Worm (Caenorhabditis elegans): Measurements from ENCODE around the gene nlp-22.

DNA sequence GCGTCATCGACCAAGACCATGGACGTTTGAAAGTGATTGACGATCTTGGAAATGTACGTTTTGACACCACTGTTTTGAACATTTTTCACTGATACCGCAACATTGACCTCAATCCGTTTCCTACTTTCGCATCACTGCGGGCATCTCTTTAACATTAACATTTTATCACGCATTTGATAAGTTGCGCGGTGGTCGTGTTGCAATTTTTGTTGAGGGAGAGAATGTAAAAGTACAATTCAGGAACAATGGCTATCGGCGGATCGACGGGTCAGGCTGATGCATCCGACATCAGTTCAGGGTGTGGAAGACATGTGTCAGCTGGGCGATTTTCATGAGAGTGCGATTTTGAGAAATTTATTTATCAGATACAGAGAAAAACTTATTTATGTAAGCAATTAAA is 38.6 kb downstream of the nlp-22 start:
- TF ChIP-seq alr-1 (tag; optimal IDR thresholded peaks at IDR 0.05) (no peak), sma-3 (GFP tag; optimal IDR thresholded peaks at IDR 0.05) (no peak), ama-1 (optimal IDR thresholded peaks at IDR 0.05) (no peak), unc-62 (GFP tag; optimal IDR thresholded peaks at IDR 0.05) (no peak), fos-1 (tag; optimal IDR thresholded peaks at IDR 0.05) (no peak), nhr-237 (tag; optimal IDR thresholded peaks at IDR 0.05) (no peak), lsy-2 (tag; optimal IDR thresholded peaks at IDR 0.05) (no peak), nhr-21 (tag; optimal IDR thresholded peaks at IDR 0.05) (peak; percentile 55), mab-5 (tag; optimal IDR thresholded peaks at IDR 0.05) (no peak), nhr-23 (tag; optimal IDR thresholded peaks at IDR 0.05) (no peak), C34F6.9 (tag; optimal IDR thresholded peaks at IDR 0.05) (no peak), nhr-77 (tag; optimal IDR thresholded peaks at IDR 0.05) (no peak), egl-27 (tag; optimal IDR thresholded peaks at IDR 0.05) (no peak)
